Worm (Caenorhabditis elegans) whole organism, L1 larva: ENCODE results near the gene C37C3.1.

Source experiments
- C04F5.9 ChIP-seq: sonication (generic microtip); optimal IDR thresholded peaks from 2 replicates; lab custom pipeline; 2016; ENCODE audit warnings: missing genetic modification characterization, missing compliant biosample characterization
- C34B4.2 ChIP-seq: sonication (generic microtip); optimal IDR thresholded peaks from 2 replicates; lab custom pipeline; 2017; ENCODE audit warnings: mild to moderate bottlenecking, missing genetic modification characterization, missing compliant biosample characterization
- ama-1 ChIP-seq: fragments of 150-350 bp; optimal IDR thresholded peaks from 2 replicates; lab custom pipeline; 2014
- blmp-1 ChIP-seq: fragments of 150-350 bp; optimal IDR thresholded peaks from 2 replicates; lab custom pipeline; 2014; ENCODE audit warnings: missing biosample characterization, missing genetic modification characterization
- ceh-88 ChIP-seq: fragments of 200-800 bp; sonication (Bioruptor generic); IDR thresholded peaks from 2 replicates; pipeline ENCODE4 v1.3.6; 2022; ENCODE audit warnings: missing genetic modification characterization, missing compliant biosample characterization
- ceh-90 ChIP-seq: sonication (generic microtip); optimal IDR thresholded peaks from 2 replicates; lab custom pipeline; 2016; ENCODE audit warnings: missing genetic modification characterization, missing compliant biosample characterization
- dpl-1 ChIP-seq, 3 experiments: fragments of 150-350 bp in 2 of 3; sonication (generic microtip) in 1 of 3; optimal IDR thresholded peaks; 2 replicates each; lab custom pipeline; 2014 to 2017; ENCODE audit warnings: missing biosample characterization in 3 of 3, missing genetic modification characterization in 3 of 3, missing genetic modification reagents in 3 of 3
- dsc-1 ChIP-seq: sonication (generic microtip); optimal IDR thresholded peaks from 2 replicates; lab custom pipeline; 2016; ENCODE audit warnings: mild to moderate bottlenecking, missing genetic modification characterization, missing compliant biosample characterization
- efl-1 ChIP-seq, 4 experiments: fragments of 150-350 bp; optimal IDR thresholded peaks in 3 of 4; peaks in 1 of 4; 1 replicate in 1 of 4; 2 replicates in 3 of 4; lab custom pipeline; 2014; ENCODE audit warnings: missing biosample characterization in 2 of 4, missing genetic modification characterization in 2 of 4, missing genetic modification reagents in 2 of 4
- egl-27 ChIP-seq, 2 experiments: fragments of 150-350 bp in 1 of 2; sonication (generic microtip); optimal IDR thresholded peaks; 3 replicates each; lab custom pipeline; 2017 to 2018; ENCODE audit warnings: missing biosample characterization in 2 of 2, missing genetic modification characterization in 2 of 2, missing genetic modification reagents in 2 of 2
- elt-3 ChIP-seq, 6 experiments: fragments of 150-350 bp in 1 of 6; sonication (generic microtip); optimal IDR thresholded peaks; 2 replicates each; lab custom pipeline; 2017 to 2018; ENCODE audit warnings: missing biosample characterization in 6 of 6, missing genetic modification characterization in 6 of 6, inconsistent platforms in 1 of 6
- fkh-8 ChIP-seq: sonication (generic microtip); optimal IDR thresholded peaks from 2 replicates; lab custom pipeline; 2016; ENCODE audit warnings: mild to moderate bottlenecking, missing genetic modification characterization, missing compliant biosample characterization
- irx-1 ChIP-seq: sonication (generic microtip); optimal IDR thresholded peaks from 2 replicates; lab custom pipeline; 2016; ENCODE audit warnings: missing genetic modification characterization, missing compliant biosample characterization
- isw-1 ChIP-seq: fragments of 200-800 bp; sonication (Bioruptor generic); IDR thresholded peaks from 2 replicates; pipeline ENCODE4 v1.3.6; 2022; ENCODE audit warnings: missing genetic modification characterization, missing compliant biosample characterization
- lin-14 ChIP-seq: fragments of 200-800 bp; sonication (Bioruptor generic); optimal IDR thresholded peaks from 2 replicates; lab custom pipeline; 2018; ENCODE audit warnings: mild to moderate bottlenecking, missing genetic modification characterization, moderate library complexity, missing compliant biosample characterization
- lin-39 ChIP-seq: fragments of 150-350 bp; optimal IDR thresholded peaks from 2 replicates; lab custom pipeline; 2014; ENCODE audit warnings: missing biosample characterization, missing genetic modification reagents, missing genetic modification characterization
- lsy-2 ChIP-seq, 2 experiments: fragments of 150-350 bp; optimal IDR thresholded peaks; 2 replicates each; lab custom pipeline; 2014; ENCODE audit warnings: missing biosample characterization in 2 of 2, missing genetic modification characterization in 2 of 2
- mdl-1 ChIP-seq, 2 experiments: fragments of 150-350 bp; optimal IDR thresholded peaks; 2 replicates each; lab custom pipeline; 2014 to 2017; ENCODE audit warnings: missing biosample characterization in 2 of 2, missing genetic modification characterization in 2 of 2, inconsistent platforms in 1 of 2
- nhr-11 ChIP-seq: fragments of 150-350 bp; optimal IDR thresholded peaks from 2 replicates; lab custom pipeline; 2014; ENCODE audit warnings: missing biosample characterization, missing genetic modification characterization
- nhr-12 ChIP-seq: sonication (generic microtip); optimal IDR thresholded peaks from 2 replicates; lab custom pipeline; 2017; ENCODE audit warnings: missing biosample characterization, missing genetic modification characterization
- nhr-19 ChIP-seq: fragments of 200-800 bp; sonication (Bioruptor generic); conservative IDR thresholded peaks from 2 replicates; pipeline ENCODE4 v1.3.6; 2022; ENCODE audit warnings: missing genetic modification characterization, missing compliant biosample characterization
- nhr-20 ChIP-seq: sonication (generic microtip); optimal IDR thresholded peaks from 2 replicates; lab custom pipeline; 2016; ENCODE audit warnings: mild to moderate bottlenecking, missing genetic modification characterization, missing compliant biosample characterization
- nhr-47 ChIP-seq: sonication (generic microtip); optimal IDR thresholded peaks from 2 replicates; lab custom pipeline; 2016; ENCODE audit warnings: mild to moderate bottlenecking, missing genetic modification characterization, moderate library complexity, missing compliant biosample characterization
- nhr-85 ChIP-seq: sonication (generic microtip); peaks from one replicate; lab custom pipeline; 2016; ENCODE audit warnings: missing genetic modification characterization, inconsistent platforms, missing compliant biosample characterization
- snpc-4 ChIP-seq: fragments of 150-350 bp; optimal IDR thresholded peaks from 2 replicates; lab custom pipeline; 2014; ENCODE audit warnings: missing biosample characterization, missing genetic modification characterization
- sox-4 ChIP-seq: sonication (generic microtip); optimal IDR thresholded peaks from 2 replicates; lab custom pipeline; 2016; ENCODE audit warnings: missing genetic modification characterization, missing compliant biosample characterization
- tlp-1 ChIP-seq: fragments of 150-350 bp; optimal IDR thresholded peaks from 2 replicates; lab custom pipeline; 2014; ENCODE audit warnings: missing biosample characterization, missing genetic modification characterization
- unc-130 ChIP-seq: fragments of 150-350 bp; optimal IDR thresholded peaks from 2 replicates; lab custom pipeline; 2017; ENCODE audit warnings: missing biosample characterization, missing genetic modification characterization, inconsistent platforms
- unc-30 ChIP-seq: sonication (generic microtip); optimal IDR thresholded peaks from 2 replicates; lab custom pipeline; 2017; ENCODE audit warnings: missing biosample characterization, missing genetic modification characterization
- unc-86 ChIP-seq: sonication (generic microtip); optimal IDR thresholded peaks from 2 replicates; lab custom pipeline; 2016; ENCODE audit warnings: missing genetic modification characterization, missing compliant biosample characterization
- unc-98 ChIP-seq: fragments of 200-800 bp; sonication (Bioruptor generic); IDR thresholded peaks from 2 replicates; pipeline ENCODE4 v1.3.6; 2022; ENCODE audit warnings: missing genetic modification characterization, missing compliant biosample characterization
- zag-1 ChIP-seq: fragments of 150-350 bp; optimal IDR thresholded peaks from 2 replicates; lab custom pipeline; 2014; ENCODE audit warnings: missing biosample characterization, missing genetic modification characterization

Gene C37C3.1

ce11 chrV:7837809-7838208 is 20.0 kb upstream of the C37C3.1 start, which contains the start of gene ttr-33:
Gene ttr-33 (minus strand): TSS chrV:7837909.
- TF ChIP-seq elt-3 (tag; optimal IDR thresholded peaks at IDR 0.05; lab: Kevin White, UChicago) (peak in 1 of 6 experiments; percentile 3), ceh-88 (GFP tag; lab: Robert Waterston, UW) (no peak)

- no peak for TF ChIP-seq snpc-4 (tag; lab: Kevin White, UChicago)
- TF ChIP-seq unc-30 (tag; lab: Kevin White, UChicago), result no peak
- TF ChIP-seq zag-1 (tag; lab: Kevin White, UChicago), result no peak
- TF ChIP-seq fkh-8 (tag; lab: Kevin White, UChicago), result no peak
- TF ChIP-seq lsy-2 (tag; optimal IDR thresholded peaks at IDR 0.05; lab: Kevin White, UChicago), result no peak
Observed at ce11 chrV:7839485-7839884, 18.3 kb upstream of the C37C3.1 start, which contains the start of gene C37C3.12. Gene C37C3.12 (minus strand): TSS chrV:7839585.

ce11 chrV:7842228-7842627 is 15.5 kb upstream of the C37C3.1 start, which contains the start of gene grd-8:
Gene grd-8 (plus strand): TSS chrV:7842528.
- no peak for TF ChIP-seq ceh-90 (tag; lab: Kevin White, UChicago)
- TF ChIP-seq elt-3 (tag; optimal IDR thresholded peaks at IDR 0.05; lab: Kevin White, UChicago), result no peak
- no peak for TF ChIP-seq sox-4 (tag; lab: Kevin White, UChicago)
- no peak for TF ChIP-seq nhr-85
- no peak for TF ChIP-seq dsc-1
- TF ChIP-seq dpl-1 (GFP tag; optimal IDR thresholded peaks at IDR 0.05; lab: Kevin White, UChicago), result no peak
- no peak for TF ChIP-seq unc-86 (tag; lab: Kevin White, UChicago)
- no peak for TF ChIP-seq zag-1 (tag; lab: Kevin White, UChicago)
- no peak for TF ChIP-seq isw-1 (GFP tag; lab: Robert Waterston, UW)
- TF ChIP-seq ama-1 (lab: Kevin White, UChicago), result no peak
- no peak for TF ChIP-seq nhr-19 (GFP tag; lab: Robert Waterston, UW)
- no peak for TF ChIP-seq nhr-11 (tag; lab: Kevin White, UChicago)
- no peak for TF ChIP-seq C04F5.9 (tag; lab: Kevin White, UChicago)
- no peak for TF ChIP-seq blmp-1 (tag; lab: Kevin White, UChicago)
- TF ChIP-seq nhr-12 (tag; lab: Kevin White, UChicago), result no peak
- no peak for TF ChIP-seq snpc-4 (tag; lab: Kevin White, UChicago)
- TF ChIP-seq, all 84 proteins: peak for 0

- TF ChIP-seq unc-86 (tag; lab: Kevin White, UChicago) (peak; percentile 8), dpl-1 (GFP tag; optimal IDR thresholded peaks at IDR 0.05; lab: Kevin White, UChicago) (no peak), C34B4.2 (tag; lab: Kevin White, UChicago) (no peak), tlp-1 (no peak), irx-1 (tag; lab: Kevin White, UChicago) (no peak), nhr-19 (GFP tag; lab: Robert Waterston, UW) (no peak), lin-39 (tag; lab: Kevin White, UChicago) (no peak), egl-27 (tag; optimal IDR thresholded peaks at IDR 0.05; lab: Kevin White, UChicago) (no peak), nhr-47 (tag; lab: Kevin White, UChicago) (no peak), lin-14 (GFP tag; lab: Kevin White, UChicago) (peak; percentile 26), unc-98 (GFP tag; lab: Robert Waterston, UW) (no peak), mdl-1 (tag; optimal IDR thresholded peaks at IDR 0.05; lab: Kevin White, UChicago) (no peak), elt-3 (tag; optimal IDR thresholded peaks at IDR 0.05; lab: Kevin White, UChicago) (no peak)
Observed at ce11 chrV:7847170-7847569, 10.6 kb upstream of the C37C3.1 start, which contains the start of gene memo-1. Gene memo-1 (minus strand): TSS chrV:7847171.

ce11 chrV:7847687-7848086 is 10.1 kb upstream of the C37C3.1 start:
- no peak for TF ChIP-seq efl-1 (optimal IDR thresholded peaks at IDR 0.05; lab: Kevin White, UChicago)
- peak in 1 of 2 experiments; percentile 78 for TF ChIP-seq efl-1 (GFP tag; optimal IDR thresholded peaks at IDR 0.05 in 1 of 2; lab: Kevin White, UChicago)
- no peak for TF ChIP-seq unc-130
- no peak for TF ChIP-seq nhr-20 (tag; lab: Kevin White, UChicago)
